Worm (Caenorhabditis elegans): Measurements from ENCODE around the gene xrn-2.
"Not testable (repeated sequence)": the region's sequence is repeated elsewhere in the genome, so short reads cannot be mapped to it uniquely, and the experiment has no call there.

Gene xrn-2

DNA sequence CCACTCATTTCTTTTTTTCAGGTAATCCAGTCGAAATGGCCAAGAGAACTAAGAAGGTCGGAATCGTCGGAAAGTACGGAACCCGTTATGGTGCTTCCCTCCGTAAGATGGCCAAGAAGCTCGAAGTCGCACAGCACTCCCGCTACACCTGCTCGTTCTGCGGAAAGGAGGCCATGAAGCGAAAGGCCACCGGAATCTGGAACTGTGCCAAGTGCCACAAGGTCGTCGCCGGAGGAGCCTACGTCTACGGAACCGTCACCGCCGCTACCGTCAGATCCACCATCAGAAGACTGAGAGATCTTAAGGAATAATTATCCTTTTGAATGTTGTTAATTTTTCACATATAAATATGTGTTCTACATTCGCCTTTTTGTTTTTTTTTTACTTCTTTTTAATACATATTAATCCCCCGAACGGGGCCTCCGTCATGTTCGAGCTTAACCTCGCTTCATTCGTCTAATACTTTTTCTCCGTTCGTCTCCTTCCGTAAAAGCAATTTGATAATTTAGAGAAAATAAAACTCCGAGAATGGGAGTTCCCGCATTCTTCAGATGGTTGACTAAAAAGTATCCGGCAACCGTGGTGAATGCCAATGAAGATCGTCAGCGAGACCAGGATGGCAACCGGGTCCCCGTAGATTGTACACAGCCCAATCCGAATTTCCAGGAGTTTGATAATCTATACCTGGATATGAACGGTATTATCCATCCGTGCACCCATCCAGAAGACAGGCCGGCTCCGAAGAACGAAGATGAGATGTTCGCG is at the start of gene xrn-2, which contains the start of gene rpl-43:
Gene xrn-2, plus strand, starts transcription at position 510 of the 765 bp plus-strand sequence.
Gene rpl-43, plus strand, starts transcription at position 36 of the 765 bp plus-strand sequence.
- TF ChIP-seq him-1 (tag; optimal IDR thresholded peaks at IDR 0.05) (no peak), dao-5 (tag; optimal IDR thresholded peaks at IDR 0.05) (peak; percentile 17), W03F9.2 (tag; optimal IDR thresholded peaks at IDR 0.05) (no peak)

DNA sequence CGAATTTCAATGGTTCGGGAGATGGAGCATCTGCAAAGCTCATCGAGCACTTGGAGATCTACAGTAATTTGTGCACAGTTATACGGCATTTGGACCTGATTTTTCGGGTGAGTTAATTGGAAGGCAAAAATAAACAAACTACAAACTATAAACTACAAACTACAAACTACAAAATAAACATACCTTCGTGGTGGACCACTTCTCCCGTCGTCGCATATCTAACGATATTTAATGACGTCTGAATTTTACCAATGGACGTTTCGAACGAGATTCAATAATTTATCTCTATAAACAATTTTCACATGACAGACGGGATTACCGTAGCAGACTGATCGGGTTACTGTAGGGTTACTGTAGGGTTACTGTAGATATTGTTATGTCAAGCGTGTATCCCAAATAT is 49.4 kb upstream of the xrn-2 start:
- no peak for TF ChIP-seq W03F9.2 (tag; optimal IDR thresholded peaks at IDR 0.05)
- TF ChIP-seq him-1 (tag; optimal IDR thresholded peaks at IDR 0.05) = no peak
- no peak for TF ChIP-seq dao-5 (tag; optimal IDR thresholded peaks at IDR 0.05)

DNA sequence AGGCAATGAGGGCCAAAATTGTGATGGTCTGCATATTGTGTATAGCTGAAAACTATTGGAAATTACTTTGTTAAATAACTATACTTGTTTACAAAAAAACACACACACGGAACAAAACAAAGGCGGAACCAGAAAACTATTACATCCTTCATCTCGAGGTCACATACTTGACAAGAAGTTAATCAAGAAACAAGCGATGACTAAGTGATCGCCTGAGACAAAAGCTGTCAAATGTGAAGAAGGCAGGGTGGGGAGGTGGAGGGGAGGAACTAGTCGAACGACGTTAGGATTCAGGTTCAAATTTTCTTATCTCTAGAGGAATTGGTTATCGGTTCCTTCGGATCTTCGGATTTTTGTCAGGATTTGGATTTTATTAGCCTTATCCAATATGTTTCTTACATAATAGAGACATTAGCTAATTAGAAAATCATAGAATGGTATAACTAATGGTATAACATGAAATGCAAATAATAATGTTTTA is 46.3 kb upstream of the xrn-2 start, which contains the start of gene cpg-7:
Gene cpg-7, minus strand, starts transcription at position 51 of the 481 bp plus-strand sequence.
- no peak for TF ChIP-seq W03F9.2 (tag; optimal IDR thresholded peaks at IDR 0.05)
- no peak for TF ChIP-seq him-1 (tag; optimal IDR thresholded peaks at IDR 0.05)
- no peak for TF ChIP-seq dao-5 (tag; optimal IDR thresholded peaks at IDR 0.05)

DNA sequence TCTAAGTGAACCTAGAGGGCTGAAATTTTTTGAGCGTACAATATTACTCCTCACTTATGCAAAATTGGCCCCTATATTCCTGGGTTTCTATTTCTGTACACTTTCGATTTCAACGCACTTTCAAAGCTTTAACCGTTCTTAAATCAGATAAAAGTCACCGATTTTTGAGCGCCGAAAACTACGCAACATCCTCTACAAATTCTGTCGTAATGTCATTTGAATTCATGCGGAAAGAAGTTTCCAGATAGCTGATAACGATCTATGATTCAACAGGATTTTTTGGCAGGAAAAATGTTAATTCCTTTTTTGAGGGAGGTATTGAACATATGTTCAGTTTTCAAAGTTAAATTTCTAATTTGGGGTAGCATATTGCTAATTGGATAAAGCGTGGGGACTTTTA is 42.7 kb upstream of the xrn-2 start:
- no peak for TF ChIP-seq W03F9.2 (tag; optimal IDR thresholded peaks at IDR 0.05)
- TF ChIP-seq him-1 (tag; optimal IDR thresholded peaks at IDR 0.05) = no peak
- no peak for TF ChIP-seq dao-5 (tag; optimal IDR thresholded peaks at IDR 0.05)

DNA sequence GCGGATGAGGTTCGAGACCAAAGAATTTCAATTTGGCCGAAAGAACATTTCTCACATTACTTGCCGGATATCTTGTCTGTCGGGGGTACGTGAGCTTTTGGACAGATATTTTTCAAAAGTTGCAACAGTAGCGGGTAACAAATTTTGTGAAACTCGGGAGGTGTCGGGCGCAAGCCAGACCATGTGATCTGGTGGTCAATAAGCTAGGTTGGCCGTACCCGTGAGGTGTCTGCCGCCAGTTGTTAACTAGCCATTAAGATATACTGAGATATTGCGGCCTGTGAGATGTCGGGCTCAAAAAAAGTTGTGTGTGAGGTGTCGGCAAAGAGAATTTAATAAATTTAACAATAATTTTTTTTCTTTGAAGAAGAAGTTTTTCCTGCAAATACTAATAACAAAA is 37.2 kb upstream of the xrn-2 start:
- TF ChIP-seq W03F9.2 (tag; optimal IDR thresholded peaks at IDR 0.05) (no peak), him-1 (tag; optimal IDR thresholded peaks at IDR 0.05) (no peak), dao-5 (tag; optimal IDR thresholded peaks at IDR 0.05) (no peak)

DNA sequence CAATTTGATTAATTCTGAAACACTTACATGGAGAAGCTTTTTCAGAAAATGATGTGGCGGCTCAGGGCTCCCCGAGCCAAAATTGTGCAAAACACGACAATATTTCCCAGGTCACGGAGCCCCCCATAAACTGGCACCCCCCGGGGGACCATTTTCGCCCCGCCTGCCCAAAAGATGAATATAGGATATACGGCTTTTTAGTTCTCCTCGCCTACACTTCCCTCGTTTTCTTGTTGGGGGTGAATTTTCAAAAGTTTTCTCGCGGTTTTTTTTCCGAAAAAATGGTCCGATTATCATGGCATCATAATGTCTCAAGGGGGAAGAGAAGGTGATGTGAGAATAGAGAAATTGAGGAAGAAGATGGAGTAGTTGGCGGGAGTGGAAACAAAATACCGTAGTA is 33.5 kb upstream of the xrn-2 start, which contains the start of gene K09E4.4:
Gene K09E4.4, minus strand, starts transcription at position 101 of the 400 bp plus-strand sequence.
- TF ChIP-seq him-1 (tag; optimal IDR thresholded peaks at IDR 0.05) (no peak), W03F9.2 (tag; optimal IDR thresholded peaks at IDR 0.05) (no peak), dao-5 (tag; optimal IDR thresholded peaks at IDR 0.05) (no peak)

ce11 chrII:14126841-14127240 is 28.7 kb upstream of the xrn-2 start, which contains the start of gene K09E4.3:
TSS of gene K09E4.3 (minus strand) at chrII:14126941.
- no peak for TF ChIP-seq W03F9.2 (tag; optimal IDR thresholded peaks at IDR 0.05)

DNA sequence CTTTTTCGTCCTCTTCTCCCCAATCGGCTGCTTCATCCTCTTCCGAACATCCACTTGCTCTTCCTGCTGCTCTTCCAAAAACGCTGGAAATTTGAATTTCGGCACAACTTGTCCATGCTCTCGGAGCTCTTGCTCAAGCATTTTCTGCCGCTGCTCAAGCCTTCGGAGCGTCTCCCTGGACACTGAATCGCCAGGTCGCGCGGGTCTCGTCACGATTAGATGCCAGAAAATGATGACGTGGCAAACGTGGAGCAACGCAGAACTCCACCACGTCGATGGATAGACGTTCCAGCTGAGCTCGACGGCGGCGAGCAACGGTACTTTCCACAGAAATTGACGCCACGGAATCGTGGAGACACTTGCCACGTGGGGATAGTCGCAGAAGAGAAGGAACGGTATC is 26.4 kb upstream of the xrn-2 start:
- TF ChIP-seq W03F9.2 (tag; optimal IDR thresholded peaks at IDR 0.05) (no peak), dao-5 (tag; optimal IDR thresholded peaks at IDR 0.05) (no peak), him-1 (tag; optimal IDR thresholded peaks at IDR 0.05) (no peak)

DNA sequence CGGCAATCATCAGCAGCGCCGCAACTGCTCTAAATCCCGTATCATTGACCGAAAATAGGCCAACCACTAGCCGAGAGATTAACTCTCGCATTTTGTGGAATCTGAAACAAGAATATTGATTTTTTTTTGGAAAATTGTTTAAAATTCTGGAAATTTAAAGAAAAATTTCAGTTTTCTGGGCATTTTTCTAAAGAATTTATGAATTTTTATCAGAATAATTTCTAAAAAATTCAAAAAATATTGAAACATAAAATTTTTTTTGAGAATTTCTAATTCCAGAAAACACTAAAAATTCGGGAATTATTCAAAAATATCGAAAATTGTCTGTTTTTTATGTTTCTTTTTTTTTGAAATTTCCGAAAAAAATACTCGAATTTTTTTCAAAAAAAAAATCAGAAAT is 22.8 kb upstream of the xrn-2 start, which contains the start of gene algn-3:
Gene algn-3, minus strand, starts transcription at position 101 of the 400 bp plus-strand sequence.
- TF ChIP-seq dao-5 (tag; optimal IDR thresholded peaks at IDR 0.05) (no peak), him-1 (tag; optimal IDR thresholded peaks at IDR 0.05) (no peak), W03F9.2 (tag; optimal IDR thresholded peaks at IDR 0.05) (no peak)

- TF ChIP-seq dao-5 (tag; optimal IDR thresholded peaks at IDR 0.05) = no peak
These were observed 19.3 kb upstream of the xrn-2 start for ce11 chrII:14136302-14136701.

DNA sequence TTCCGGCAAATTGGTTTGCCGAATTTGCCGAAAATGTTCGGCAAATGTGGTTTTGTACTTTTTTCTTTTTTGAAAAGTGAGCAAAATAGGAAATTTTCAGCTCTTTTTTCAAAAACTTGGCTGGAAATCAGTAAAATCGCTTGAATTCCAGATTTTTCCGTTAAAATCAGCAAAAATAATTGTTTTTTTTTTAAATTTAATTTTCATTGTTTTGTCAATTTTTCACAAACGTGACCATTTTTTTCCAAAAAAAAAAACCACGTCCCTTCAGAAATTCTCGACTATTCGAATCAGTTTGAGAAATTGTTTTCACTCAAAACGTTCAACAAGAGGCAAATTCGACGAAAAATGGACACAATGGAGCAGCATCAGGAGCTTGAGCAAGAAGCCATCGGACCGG is 18.0 kb upstream of the xrn-2 start, which contains the start of gene K09E4.1:
Gene K09E4.1, plus strand, starts transcription at position 301 of the 400 bp plus-strand sequence.
- TF ChIP-seq dao-5 (tag; optimal IDR thresholded peaks at IDR 0.05) = no peak
- no peak for TF ChIP-seq W03F9.2 (tag; optimal IDR thresholded peaks at IDR 0.05)
- no peak for TF ChIP-seq him-1 (tag; optimal IDR thresholded peaks at IDR 0.05)

- TF ChIP-seq dao-5 (tag; optimal IDR thresholded peaks at IDR 0.05) = no peak
- TF ChIP-seq W03F9.2 (tag; optimal IDR thresholded peaks at IDR 0.05) = no peak
- TF ChIP-seq him-1 (tag; optimal IDR thresholded peaks at IDR 0.05) = no peak
These were observed 16.6 kb upstream of the xrn-2 start for ce11 chrII:14138849-14139419.

DNA sequence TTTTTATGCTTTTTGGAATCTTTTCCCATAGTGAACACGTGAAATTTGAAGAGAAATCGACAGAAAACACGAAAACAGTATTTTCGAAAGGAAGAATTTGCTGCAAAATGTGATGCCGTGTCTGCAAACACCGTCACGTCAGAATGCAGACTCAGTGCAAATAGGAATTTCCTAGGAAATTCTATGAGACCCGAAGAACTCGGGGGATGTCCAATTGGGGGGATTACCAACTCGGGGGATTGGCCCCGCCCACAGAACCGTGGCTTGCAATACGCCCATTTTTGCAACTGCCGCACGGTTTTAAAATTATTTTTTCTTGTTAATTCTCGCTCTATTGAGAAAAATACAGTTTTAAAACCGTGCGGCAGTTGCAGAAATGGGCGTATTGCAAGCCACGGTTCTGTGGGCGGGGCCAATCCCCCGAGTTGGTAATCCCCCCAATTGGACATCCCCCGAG is 13.4 kb upstream of the xrn-2 start, which contains the start of gene cacn-1:
Gene cacn-1, minus strand, starts transcription at position 51 of the 457 bp plus-strand sequence.
- not testable (repeated sequence) for TF ChIP-seq W03F9.2, him-1, dao-5 (tag; optimal IDR thresholded peaks at IDR 0.05)

DNA sequence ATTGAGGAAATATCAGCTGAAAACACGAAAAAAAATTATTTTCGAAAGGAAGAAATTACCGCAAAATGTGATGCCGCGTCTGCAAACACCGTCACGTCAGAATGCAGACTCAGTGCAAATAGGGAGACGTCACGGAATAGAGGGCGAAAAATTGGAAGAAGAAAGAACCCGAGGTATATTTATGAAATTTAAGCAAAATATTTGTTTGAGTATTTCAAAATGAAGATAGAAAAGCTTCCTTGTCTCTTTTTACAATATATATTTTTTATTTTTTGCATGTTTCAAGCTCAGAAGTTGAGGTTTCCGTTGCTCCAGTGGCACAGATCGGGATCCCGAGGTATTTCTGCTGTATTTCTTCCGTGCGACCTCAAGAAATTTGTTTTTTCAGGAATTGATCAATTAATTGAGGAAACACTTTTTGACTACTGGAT is 11.7 kb upstream of the xrn-2 start, which contains the start of gene W03H9.2:
Gene W03H9.2, minus strand, starts transcription at position 32 of the 431 bp plus-strand sequence.
- TF ChIP-seq W03F9.2 (tag; optimal IDR thresholded peaks at IDR 0.05) (peak; percentile 27), him-1 (tag; optimal IDR thresholded peaks at IDR 0.05) (no peak)

All from whole organism, L4/young adult.